Worm (Caenorhabditis elegans) whole organism, L3 larva: Measurements from ENCODE around the gene C42C1.19.
A peak's percentile ranks its signal among the peaks of the same experiment; 100 is the strongest.
"Not testable (repeated sequence)": the region's sequence is repeated elsewhere in the genome, so short reads cannot be mapped to it uniquely, and the experiment has no call there.

Experiments
- R02D3.7 ChIP-seq: fragments of 150-350 bp; optimal IDR thresholded peaks from 2 replicates; lab custom pipeline; 2014; ENCODE audit warnings: missing biosample characterization, missing genetic modification characterization
- ZK546.5 ChIP-seq: sonication (generic microtip); optimal IDR thresholded peaks from 2 replicates; lab custom pipeline; 2017; ENCODE audit warnings: missing biosample characterization, missing genetic modification characterization
- aly-2 ChIP-seq: fragments of 150-350 bp; optimal IDR thresholded peaks from 2 replicates; lab custom pipeline; 2014; ENCODE audit warnings: missing biosample characterization, missing genetic modification characterization
- ceh-16 ChIP-seq: sonication (generic microtip); optimal IDR thresholded peaks from 2 replicates; lab custom pipeline; 2017; ENCODE audit warnings: missing biosample characterization, missing genetic modification characterization
- ceh-28 ChIP-seq: fragments of 150-350 bp; optimal IDR thresholded peaks from 2 replicates; lab custom pipeline; 2014; ENCODE audit warnings: missing biosample characterization, missing genetic modification reagents, missing genetic modification characterization
- ceh-82 ChIP-seq: fragments of 150-350 bp; optimal IDR thresholded peaks from 2 replicates; lab custom pipeline; 2014; ENCODE audit warnings: missing biosample characterization, missing genetic modification characterization
- ceh-9 ChIP-seq: sonication (generic microtip); optimal IDR thresholded peaks from 2 replicates; lab custom pipeline; 2018; ENCODE audit warnings: missing biosample characterization, missing genetic modification characterization
- egl-27 ChIP-seq: sonication (generic microtip); optimal IDR thresholded peaks from 4 replicates; lab custom pipeline; 2017; ENCODE audit warnings: missing biosample characterization, missing genetic modification reagents, missing genetic modification characterization
- elt-2 ChIP-seq: sonication (generic microtip); optimal IDR thresholded peaks from 2 replicates; lab custom pipeline; 2016; ENCODE audit warnings: missing genetic modification reagents, mild to moderate bottlenecking, missing genetic modification characterization, missing compliant biosample characterization
- elt-3 ChIP-seq, 3 experiments: fragments of 150-350 bp in 1 of 3; sonication (generic microtip) in 2 of 3; optimal IDR thresholded peaks; 2 replicates in 2 of 3; 4 replicates in 1 of 3; lab custom pipeline; 2014 to 2017; ENCODE audit warnings: missing biosample characterization in 3 of 3, missing genetic modification characterization in 3 of 3
- fkh-2 ChIP-seq: fragments of 150-350 bp; optimal IDR thresholded peaks from 2 replicates; lab custom pipeline; 2014; ENCODE audit warnings: missing biosample characterization, missing genetic modification reagents, missing genetic modification characterization
- hmg-11 ChIP-seq: sonication (generic microtip); optimal IDR thresholded peaks from 2 replicates; lab custom pipeline; 2016; ENCODE audit warnings: missing genetic modification characterization, missing compliant biosample characterization
- jun-1 ChIP-seq: fragments of 150-350 bp; optimal IDR thresholded peaks from 2 replicates; lab custom pipeline; 2014; ENCODE audit warnings: missing biosample characterization, missing genetic modification reagents, missing genetic modification characterization
- lin-15B ChIP-seq: fragments of 150-350 bp; optimal IDR thresholded peaks from 2 replicates; lab custom pipeline; 2014; ENCODE audit warnings: missing biosample characterization, missing genetic modification characterization
- mml-1 ChIP-seq: fragments of 150-350 bp; sonication (generic microtip); optimal IDR thresholded peaks from 3 replicates; lab custom pipeline; 2014; ENCODE audit warnings: missing biosample characterization, missing genetic modification characterization
- nhr-11 ChIP-seq: fragments of 150-350 bp; optimal IDR thresholded peaks from 2 replicates; lab custom pipeline; 2014; ENCODE audit warnings: missing biosample characterization, missing genetic modification characterization
- nhr-12 ChIP-seq: fragments of 150-350 bp; optimal IDR thresholded peaks from 2 replicates; lab custom pipeline; 2014; ENCODE audit warnings: missing biosample characterization, missing genetic modification characterization
- nhr-23 ChIP-seq: fragments of 150-350 bp; optimal IDR thresholded peaks from 2 replicates; lab custom pipeline; 2014; ENCODE audit warnings: missing biosample characterization, missing genetic modification reagents, missing genetic modification characterization
- nhr-25 ChIP-seq: sonication (generic microtip); optimal IDR thresholded peaks from 2 replicates; lab custom pipeline; 2017; ENCODE audit warnings: missing biosample characterization, missing genetic modification characterization
- nhr-28 ChIP-seq: fragments of 150-350 bp; optimal IDR thresholded peaks from 2 replicates; lab custom pipeline; 2014; ENCODE audit warnings: missing biosample characterization, missing genetic modification characterization
- nhr-76 ChIP-seq: fragments of 150-350 bp; sonication (generic microtip); optimal IDR thresholded peaks from 5 replicates; lab custom pipeline; 2014; ENCODE audit warnings: missing biosample characterization, missing genetic modification characterization
- nhr-77 ChIP-seq: fragments of 150-350 bp; optimal IDR thresholded peaks from 2 replicates; lab custom pipeline; 2014; ENCODE audit warnings: missing biosample characterization, missing genetic modification characterization
- pha-4 ChIP-seq: fragments of 150-350 bp; optimal IDR thresholded peaks from 2 replicates; lab custom pipeline; 2014; ENCODE audit warnings: missing biosample characterization, missing genetic modification reagents, missing genetic modification characterization
- pqm-1 ChIP-seq: fragments of 150-350 bp; optimal IDR thresholded peaks from 2 replicates; lab custom pipeline; 2017; ENCODE audit warnings: missing biosample characterization, missing genetic modification characterization, inconsistent platforms
- sea-2 ChIP-seq: fragments of 150-350 bp; sonication (generic microtip); optimal IDR thresholded peaks from 4 replicates; lab custom pipeline; 2014; ENCODE audit warnings: missing biosample characterization, missing genetic modification reagents, missing genetic modification characterization
- skn-1 ChIP-seq: fragments of 150-350 bp; optimal IDR thresholded peaks from 2 replicates; lab custom pipeline; 2014; ENCODE audit warnings: missing biosample characterization, missing genetic modification characterization
- snpc-4 ChIP-seq: fragments of 150-350 bp; optimal IDR thresholded peaks from 2 replicates; lab custom pipeline; 2014; ENCODE audit warnings: missing biosample characterization, missing genetic modification characterization
- tbx-2 ChIP-seq: sonication (generic microtip); optimal IDR thresholded peaks from 2 replicates; lab custom pipeline; 2016; ENCODE audit warnings: mild to moderate bottlenecking, missing genetic modification characterization, missing compliant biosample characterization
- unc-39 ChIP-seq: sonication (generic microtip); optimal IDR thresholded peaks from 4 replicates; lab custom pipeline; 2017; ENCODE audit warnings: missing biosample characterization, missing genetic modification characterization
- zag-1 ChIP-seq: fragments of 150-350 bp; optimal IDR thresholded peaks from 2 replicates; lab custom pipeline; 2014; ENCODE audit warnings: missing biosample characterization, missing genetic modification characterization
- ztf-11 ChIP-seq: fragments of 150-350 bp; optimal IDR thresholded peaks from 2 replicates; lab custom pipeline; 2014; ENCODE audit warnings: missing biosample characterization, missing genetic modification characterization

C42C1.19 gene

ce11 chrIV:12302885-12303284, 20.3 kb downstream of the C42C1.19 start:
- TF ChIP-seq nhr-28 (no peak), ztf-11 (tag; lab: Kevin White, UChicago) (no peak), pqm-1 (peak; percentile 55), jun-1 (tag; lab: Kevin White, UChicago) (no peak), ceh-82 (tag; lab: Kevin White, UChicago) (no peak), nhr-11 (tag; lab: Kevin White, UChicago) (no peak), pha-4 (peak; percentile 16), elt-2 (tag; lab: Kevin White, UChicago) (peak; percentile 76), ZK546.5 (no peak), skn-1 (no peak)

ce11 chrIV:12304750-12305149, 22.2 kb downstream of the C42C1.19 start:
- TF ChIP-seq fkh-2 (tag; lab: Kevin White, UChicago) (no peak), hmg-11 (tag; lab: Kevin White, UChicago) (no peak), elt-2 (tag; lab: Kevin White, UChicago) (peak; percentile 17)

DNA sequence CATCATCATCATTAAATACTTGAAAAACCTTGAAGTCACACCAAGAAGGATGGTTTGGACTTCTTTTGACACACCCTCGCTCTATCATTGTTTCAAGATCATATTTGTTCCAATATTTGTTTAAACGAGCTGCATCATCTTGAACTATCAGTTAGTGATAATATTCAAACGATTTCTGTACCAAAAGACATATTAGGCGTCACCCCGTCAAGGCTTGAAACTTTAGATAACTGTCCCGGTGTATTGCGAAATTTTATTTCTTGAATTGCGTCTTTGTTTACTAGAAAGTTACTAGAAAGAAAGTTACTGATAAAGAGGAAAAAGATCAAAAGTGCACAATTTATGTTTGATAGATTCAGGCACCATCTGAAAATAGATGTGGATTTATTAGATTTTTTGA, 23.4 kb downstream of the C42C1.19 start:
- TF ChIP-seq R02D3.7 (no peak), ceh-9 (tag; lab: Kevin White, UChicago) (no peak), nhr-77 (tag; lab: Kevin White, UChicago) (no peak), zag-1 (no peak), ceh-28 (tag; lab: Kevin White, UChicago) (no peak), skn-1 (peak; percentile 1), egl-27 (tag; lab: Kevin White, UChicago) (no peak), pqm-1 (peak; percentile 78), snpc-4 (tag; lab: Kevin White, UChicago) (no peak), elt-2 (tag; lab: Kevin White, UChicago) (peak; percentile 87), lin-15B (tag; lab: Kevin White, UChicago) (no peak), mml-1 (tag; lab: Kevin White, UChicago) (no peak), pha-4 (peak; percentile 73)
- TF ChIP-seq, all 47 proteins: peak for 4

DNA sequence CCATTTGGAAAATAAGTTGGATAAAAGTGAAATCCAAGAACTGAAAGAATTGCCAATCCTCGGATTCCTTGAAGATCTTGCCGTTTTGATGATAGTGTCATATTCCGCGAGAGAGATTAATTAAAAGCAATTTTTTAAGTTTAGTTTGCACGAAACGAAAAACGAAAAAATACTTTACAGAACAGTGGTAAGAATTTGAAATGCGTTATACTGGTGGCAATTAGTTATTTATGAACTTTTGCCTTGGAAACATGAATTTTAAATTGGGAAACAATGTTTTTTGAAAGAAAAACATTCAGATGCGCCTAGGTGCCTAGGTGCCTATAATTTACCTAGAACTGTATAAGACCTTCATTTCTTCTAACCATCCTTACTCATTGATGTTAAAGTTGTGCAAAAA, 25.2 kb downstream of the C42C1.19 start, which contains the start of gene oac-57:
Gene oac-57 (minus strand): TSS at position 101 of the 400 bp plus-strand sequence.
- TF ChIP-seq pqm-1 = no peak
- no peak for TF ChIP-seq nhr-77 (tag; lab: Kevin White, UChicago)
- no peak for TF ChIP-seq elt-3 (tag; optimal IDR thresholded peaks at IDR 0.05; lab: Kevin White, UChicago)
- no peak for TF ChIP-seq nhr-11 (tag; lab: Kevin White, UChicago)
- no peak for TF ChIP-seq aly-2 (tag; lab: Kevin White, UChicago)
- no peak for TF ChIP-seq egl-27 (tag; lab: Kevin White, UChicago)

ce11 chrIV:12311597-12311996, 29.1 kb downstream of the C42C1.19 start, which contains the start of gene oac-58:
oac-58 (minus strand) TSS chrIV:12311697.
- no peak for TF ChIP-seq mml-1 (tag; lab: Kevin White, UChicago)
- TF ChIP-seq sea-2 (GFP tag; lab: Kevin White, UChicago) = no peak
- TF ChIP-seq nhr-25 = no peak
- TF ChIP-seq R02D3.7 = no peak
- no peak for TF ChIP-seq nhr-12
- TF ChIP-seq nhr-23 (tag; lab: Kevin White, UChicago) = no peak
- TF ChIP-seq ztf-11 (tag; lab: Kevin White, UChicago) = no peak
- TF ChIP-seq ceh-28 (tag; lab: Kevin White, UChicago) = no peak
- no peak for TF ChIP-seq ceh-16 (tag; lab: Kevin White, UChicago)
- TF ChIP-seq tbx-2 = no peak
- TF ChIP-seq lin-15B (tag; lab: Kevin White, UChicago) = no peak
- TF ChIP-seq fkh-2 (tag; lab: Kevin White, UChicago) = no peak
- no peak for TF ChIP-seq unc-39 (tag; lab: Kevin White, UChicago)
- TF ChIP-seq hmg-11 (tag; lab: Kevin White, UChicago) = no peak
- TF ChIP-seq elt-2 (tag; lab: Kevin White, UChicago) = no peak

ce11 chrIV:12326932-12327331, 44.4 kb downstream of the C42C1.19 start, which contains the start of gene F19B6.3:
F19B6.3 (plus strand) TSS chrIV:12327232.
- not testable (repeated sequence) for TF ChIP-seq nhr-76 (tag; lab: Kevin White, UChicago); skn-1; elt-2 (tag; lab: Kevin White, UChicago)
